Fruit fly (Drosophila melanogaster) whole organism, adult: Measurements from ENCODE around the gene Strump.

Experiments
- CG7045 ChIP-seq: fragments of 200-800 bp; sonication (Bioruptor generic); optimal IDR thresholded peaks from 2 replicates; lab custom pipeline; 2017; ENCODE audit warnings: missing biosample characterization, mild to moderate bottlenecking, missing genetic modification characterization
- Mnt ChIP-seq: fragments of 200-800 bp; sonication (Bioruptor generic); optimal IDR thresholded peaks from 2 replicates; lab custom pipeline; 2016; ENCODE audit warnings: missing biosample characterization, mild to moderate bottlenecking, missing genetic modification characterization
- kay ChIP-seq: fragments of 200-800 bp; sonication (Bioruptor generic); peaks from one replicate; lab custom pipeline; 2016; ENCODE audit warnings: missing biosample characterization, missing genetic modification characterization, borderline replicate concordance

dm6 chr3L:16121791-16122190 lies at the start of gene Strump:
- TF ChIP-seq CG7045 (no peak), kay (GFP tag; lab: Kevin White, UChicago) (no peak), Mnt (no peak)
